Worm (Caenorhabditis elegans): ENCODE data around the gene K09H11.6.

K09H11.6 gene

DNA sequence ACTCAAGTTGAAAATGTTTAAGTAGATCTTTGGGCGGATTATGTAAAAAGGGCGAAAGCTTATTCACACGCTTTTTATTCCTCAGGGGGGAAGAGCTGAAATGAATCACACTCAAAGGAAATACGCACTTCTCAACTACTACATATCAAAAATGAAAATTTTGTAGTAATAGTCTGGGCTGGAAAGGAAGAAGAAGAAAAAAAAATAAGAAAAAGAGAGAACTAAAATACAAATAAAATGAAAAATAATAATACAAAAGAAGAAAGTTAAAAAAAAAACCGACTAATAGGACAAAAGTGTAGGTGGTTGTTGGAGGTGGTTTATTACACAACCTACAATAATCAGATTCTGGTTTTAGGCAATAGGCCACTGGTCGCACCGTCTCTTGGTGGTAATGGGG is at the start of gene K09H11.6:
Gene K09H11.6 (minus strand): TSS at position 101 of the 400 bp plus-strand sequence.
- TF ChIP-seq mdl-1 (tag; optimal IDR thresholded peaks at IDR 0.05) = no peak
- TF ChIP-seq dmd-4 (tag; optimal IDR thresholded peaks at IDR 0.05) = no peak

DNA sequence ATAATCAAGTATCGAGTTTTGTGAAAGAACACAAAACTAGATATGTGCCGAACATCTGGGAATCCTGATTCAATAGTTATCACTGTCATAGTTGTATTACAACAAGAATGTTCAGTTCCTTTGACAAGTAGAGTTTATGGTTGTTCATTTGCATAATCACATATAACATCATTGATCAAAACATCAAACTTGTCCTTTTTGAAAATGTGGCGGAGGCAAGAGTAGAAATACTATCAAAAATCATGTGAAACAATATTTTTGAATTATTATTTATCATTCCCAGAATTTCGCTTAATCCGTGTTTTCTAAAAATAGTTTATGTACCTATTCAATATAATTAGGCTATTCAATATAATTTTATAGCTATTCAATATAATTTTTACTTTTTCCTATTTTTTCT is 49.4 kb upstream of the K09H11.6 start, which contains the start of gene F44E7.7:
Gene F44E7.7 (minus strand): TSS at position 101 of the 400 bp plus-strand sequence.
- TF ChIP-seq ceh-82 (tag; optimal IDR thresholded peaks at IDR 0.05) (no peak), nhr-129 (tag; optimal IDR thresholded peaks at IDR 0.05) (no peak)

DNA sequence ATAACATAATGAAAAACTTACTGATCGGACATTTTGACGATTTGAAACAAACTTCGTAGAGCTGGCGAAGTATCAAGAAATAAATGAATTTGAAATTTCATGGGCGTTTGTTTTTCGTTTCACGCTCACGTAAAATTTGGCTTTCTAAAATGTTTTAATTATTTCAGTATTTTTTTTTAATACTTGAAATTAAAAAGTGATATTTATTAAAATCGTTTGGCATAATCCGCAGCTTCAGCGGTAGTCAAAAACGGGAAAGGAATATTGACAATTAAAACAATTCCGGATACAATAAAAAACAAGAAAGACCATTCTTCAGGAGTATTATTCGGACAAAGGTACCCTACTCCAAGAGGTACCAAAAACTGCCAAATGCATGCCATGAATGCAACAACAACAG is 46.7 kb upstream of the K09H11.6 start, which contains the start of gene fbxa-183:
Gene fbxa-183 (minus strand): TSS at position 101 of the 400 bp plus-strand sequence.
- TF ChIP-seq ZK546.5 (tag; optimal IDR thresholded peaks at IDR 0.05) = no peak
- no peak for TF ChIP-seq dmd-4 (tag; optimal IDR thresholded peaks at IDR 0.05)
- TF ChIP-seq snpc-4 (tag; optimal IDR thresholded peaks at IDR 0.05) = no peak
- no peak for TF ChIP-seq nhr-237 (tag; optimal IDR thresholded peaks at IDR 0.05)
- TF ChIP-seq skn-1 (tag; optimal IDR thresholded peaks at IDR 0.05) = no peak
- no peak for TF ChIP-seq R02D3.7 (tag; optimal IDR thresholded peaks at IDR 0.05)
- TF ChIP-seq nhr-21 (tag; optimal IDR thresholded peaks at IDR 0.05) = no peak
- no peak for TF ChIP-seq mab-5 (tag; optimal IDR thresholded peaks at IDR 0.05)
- TF ChIP-seq nhr-25 (tag; optimal IDR thresholded peaks at IDR 0.05) = no peak
- TF ChIP-seq ceh-82 (tag; optimal IDR thresholded peaks at IDR 0.05) = no peak
- TF ChIP-seq sma-3 (GFP tag; optimal IDR thresholded peaks at IDR 0.05) = no peak

DNA sequence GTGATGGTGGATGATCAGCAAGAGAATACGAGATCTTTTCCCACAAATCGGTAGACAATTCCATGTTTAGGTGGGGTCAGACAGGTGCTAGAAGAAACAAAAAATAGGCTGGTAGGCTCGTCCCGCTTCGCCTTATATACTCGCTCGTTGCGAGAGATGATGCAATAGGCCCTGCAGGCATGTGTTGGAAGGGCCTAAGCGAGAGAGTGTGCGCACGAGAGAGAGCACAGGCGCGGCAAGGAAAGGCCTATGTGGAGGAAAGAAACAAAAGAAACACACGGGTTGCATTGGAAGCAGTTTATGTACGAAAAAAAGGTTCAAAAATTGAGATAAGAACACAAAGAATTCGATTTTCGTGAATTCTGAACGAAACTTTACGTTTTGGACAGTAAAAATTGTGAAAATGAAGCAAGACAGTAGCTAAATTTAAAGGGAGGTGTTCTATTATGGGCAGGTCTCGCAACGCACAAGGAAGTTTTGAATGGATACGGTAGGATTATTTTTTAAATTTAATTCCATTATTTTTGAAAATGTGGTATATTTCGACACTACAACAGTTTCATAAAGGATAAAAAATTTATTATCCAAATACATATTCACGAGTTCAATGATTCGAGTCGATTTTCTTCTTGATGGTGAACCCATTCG is 44.9 kb upstream of the K09H11.6 start, which contains the start of gene F44E7.5:
Gene F44E7.5 (minus strand): TSS at position 210 of the 648 bp plus-strand sequence.
- TF ChIP-seq lin-11 (tag; optimal IDR thresholded peaks at IDR 0.05) (no peak), blmp-1 (tag; optimal IDR thresholded peaks at IDR 0.05; ENCODE audit: insufficient read depth) (peak; percentile 37), fos-1 (tag; optimal IDR thresholded peaks at IDR 0.05) (peak; percentile 91), crh-2 (tag; optimal IDR thresholded peaks at IDR 0.05) (peak; percentile 81), sma-3 (GFP tag; optimal IDR thresholded peaks at IDR 0.05) (peak; percentile 60), unc-55 (GFP tag; optimal IDR thresholded peaks at IDR 0.05) (peak; percentile 62), snpc-4 (tag; optimal IDR thresholded peaks at IDR 0.05) (peak; percentile 40), sma-9 (GFP tag; optimal IDR thresholded peaks at IDR 0.05) (peak; percentile 72), sma-9 (tag; optimal IDR thresholded peaks at IDR 0.05) (no peak), nhr-12 (tag; optimal IDR thresholded peaks at IDR 0.05) (no peak), C34F6.9 (tag; optimal IDR thresholded peaks at IDR 0.05) (peak; percentile 74), R02D3.7 (tag; optimal IDR thresholded peaks at IDR 0.05) (no peak), mab-5 (tag; optimal IDR thresholded peaks at IDR 0.05) (no peak), ZK546.5 (tag; optimal IDR thresholded peaks at IDR 0.05) (no peak), nhr-237 (tag; optimal IDR thresholded peaks at IDR 0.05) (no peak), mdl-1 (tag; optimal IDR thresholded peaks at IDR 0.05) (peak; percentile 61 to 76), Y55F3AM.14 (GFP tag; optimal IDR thresholded peaks at IDR 0.05) (peak; percentile 43), elt-3 (tag; optimal IDR thresholded peaks at IDR 0.05) (no peak), nhr-129 (tag; optimal IDR thresholded peaks at IDR 0.05) (peak; percentile 100), peb-1 (tag; optimal IDR thresholded peaks at IDR 0.05) (no peak), ceh-16 (tag; optimal IDR thresholded peaks at IDR 0.05) (no peak), alr-1 (tag; optimal IDR thresholded peaks at IDR 0.05) (no peak), skn-1 (tag; optimal IDR thresholded peaks at IDR 0.05) (no peak), unc-39 (tag; optimal IDR thresholded peaks at IDR 0.05) (no peak), sem-4 (tag; optimal IDR thresholded peaks at IDR 0.05) (no peak), gmeb-1 (tag; optimal IDR thresholded peaks at IDR 0.05) (peak; percentile 65), unc-62 (GFP tag; optimal IDR thresholded peaks at IDR 0.05) (no peak), aly-2 (tag; optimal IDR thresholded peaks at IDR 0.05) (no peak), nhr-23 (tag; optimal IDR thresholded peaks at IDR 0.05) (no peak), nhr-11 (tag; optimal IDR thresholded peaks at IDR 0.05) (no peak), nhr-10 (tag; optimal IDR thresholded peaks at IDR 0.05) (no peak), F13H6.1 (tag; optimal IDR thresholded peaks at IDR 0.05) (peak; percentile 39), ztf-1 (GFP tag; conservative IDR thresholded peaks at IDR 0.05) (no peak), ama-1 (optimal IDR thresholded peaks at IDR 0.05) (no peak), zag-1 (tag; optimal IDR thresholded peaks at IDR 0.05) (no peak), ceh-82 (tag; optimal IDR thresholded peaks at IDR 0.05) (no peak), dmd-4 (tag; optimal IDR thresholded peaks at IDR 0.05) (no peak), ztf-4 (tag; optimal IDR thresholded peaks at IDR 0.05) (no peak), elt-1 (tag; optimal IDR thresholded peaks at IDR 0.05) (no peak), egl-27 (tag; optimal IDR thresholded peaks at IDR 0.05) (no peak), nhr-21 (tag; optimal IDR thresholded peaks at IDR 0.05) (peak; percentile 57), lsy-2 (tag; optimal IDR thresholded peaks at IDR 0.05) (peak; percentile 5 to 69), nhr-77 (tag; optimal IDR thresholded peaks at IDR 0.05) (no peak), lin-39 (tag; optimal IDR thresholded peaks at IDR 0.05) (no peak), nhr-25 (tag; optimal IDR thresholded peaks at IDR 0.05) (peak; percentile 78), ztf-11 (tag; optimal IDR thresholded peaks at IDR 0.05) (no peak)

Data from whole organism, L2 larva.